Fruit fly (Drosophila melanogaster): ENCODE measurements around the gene CG2246.

The CG2246 gene

dm6 chr3R:30601440-30602256 lies at the start of gene CG2246, which contains the start of gene CG31021:
TSS of gene CG2246 (minus strand) at chr3R:30601489.
TSS of gene CG31021 (plus strand) at chr3R:30602206.
- no peak for TF ChIP-seq CG8478 (optimal IDR thresholded peaks at IDR 0.05)
- peak; percentile 66 to 72 for TF ChIP-seq CTCF (optimal IDR thresholded peaks at IDR 0.05)

DNA sequence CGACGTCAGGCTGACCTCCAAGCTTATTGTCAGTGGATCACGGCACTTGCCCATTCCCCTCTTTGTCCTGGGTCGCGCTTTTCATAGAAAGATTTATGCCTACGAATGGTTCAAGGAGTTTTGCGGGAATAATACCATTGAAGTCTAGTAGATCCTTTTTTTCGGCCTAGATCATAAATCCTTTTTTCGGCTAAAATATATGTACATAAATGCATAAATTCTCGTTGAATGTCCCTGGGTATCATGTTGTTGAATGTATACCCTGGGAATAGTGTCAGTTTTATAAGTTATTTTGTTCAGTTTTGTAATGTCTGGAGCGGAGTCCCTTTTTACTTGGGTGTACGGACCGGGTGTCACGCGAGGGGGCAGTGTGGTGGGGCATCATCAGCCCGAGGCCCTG lies 48.4 kb upstream of the CG2246 start, which contains the start of gene CG34433:
TSS of gene CG34433 (plus strand) at position 301 of the 400 bp plus-strand sequence.
- TF ChIP-seq CTCF (optimal IDR thresholded peaks at IDR 0.05) (no peak), CG8478 (optimal IDR thresholded peaks at IDR 0.05) (no peak)

dm6 chr3R:30648851-30649250 lies 47.6 kb upstream of the CG2246 start, which contains the start of gene CG34432:
TSS of gene CG34432 (plus strand) at chr3R:30649151.
- TF ChIP-seq CG8478 (optimal IDR thresholded peaks at IDR 0.05) (no peak), CTCF (optimal IDR thresholded peaks at IDR 0.05) (no peak)

DNA sequence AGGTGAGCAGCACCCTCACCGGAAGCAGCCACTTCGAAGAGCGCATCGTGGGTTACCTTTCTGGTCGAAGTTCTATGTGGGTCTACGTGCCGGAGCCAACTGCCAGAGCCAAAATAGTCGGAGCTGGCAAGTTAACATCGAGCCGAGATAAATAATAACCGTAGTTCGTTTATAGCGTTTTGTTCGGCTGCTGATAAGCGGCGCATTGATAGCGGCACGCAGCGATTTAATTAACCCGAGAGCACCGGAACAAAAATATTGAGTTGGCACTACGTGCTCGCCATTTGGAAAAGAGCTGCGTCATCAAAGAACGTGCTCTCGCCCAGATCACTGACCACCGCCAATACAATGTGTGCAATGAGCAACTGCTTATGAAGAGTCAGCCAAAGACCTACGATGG lies 47.2 kb upstream of the CG2246 start, which contains the start of gene PH4alphaPV:
TSS of gene PH4alphaPV (minus strand) at position 101 of the 400 bp plus-strand sequence.
- no peak for TF ChIP-seq CG8478 (optimal IDR thresholded peaks at IDR 0.05)
- TF ChIP-seq CTCF (optimal IDR thresholded peaks at IDR 0.05): no peak

DNA sequence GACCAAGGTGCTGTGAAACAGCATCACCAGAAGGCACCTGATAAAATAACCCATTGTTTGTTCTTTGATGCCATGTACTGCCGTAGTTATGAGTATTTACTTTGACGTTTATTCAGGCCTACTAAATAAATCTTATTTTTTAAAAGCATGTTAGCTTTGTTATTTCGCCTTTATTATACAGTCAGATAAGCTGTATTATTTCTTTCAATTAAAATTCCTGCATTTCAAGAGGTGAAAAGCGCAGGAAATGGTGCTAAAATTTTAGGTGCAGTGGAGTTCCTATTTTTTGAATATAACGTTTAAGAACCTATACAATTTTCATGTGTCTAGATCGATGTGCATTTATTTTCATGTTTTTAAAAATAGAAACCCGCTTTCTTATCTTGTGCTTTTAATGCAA lies 44.5 kb upstream of the CG2246 start, which contains the start of gene CG31013:
TSS of gene CG31013 (minus strand) at position 101 of the 400 bp plus-strand sequence.
- TF ChIP-seq CG8478 (optimal IDR thresholded peaks at IDR 0.05) (no peak), CTCF (optimal IDR thresholded peaks at IDR 0.05) (no peak)

dm6 chr3R:30643240-30643639 lies 42.0 kb upstream of the CG2246 start:
- TF ChIP-seq CG8478 (optimal IDR thresholded peaks at IDR 0.05): no peak
- TF ChIP-seq CTCF (optimal IDR thresholded peaks at IDR 0.05): no peak

DNA sequence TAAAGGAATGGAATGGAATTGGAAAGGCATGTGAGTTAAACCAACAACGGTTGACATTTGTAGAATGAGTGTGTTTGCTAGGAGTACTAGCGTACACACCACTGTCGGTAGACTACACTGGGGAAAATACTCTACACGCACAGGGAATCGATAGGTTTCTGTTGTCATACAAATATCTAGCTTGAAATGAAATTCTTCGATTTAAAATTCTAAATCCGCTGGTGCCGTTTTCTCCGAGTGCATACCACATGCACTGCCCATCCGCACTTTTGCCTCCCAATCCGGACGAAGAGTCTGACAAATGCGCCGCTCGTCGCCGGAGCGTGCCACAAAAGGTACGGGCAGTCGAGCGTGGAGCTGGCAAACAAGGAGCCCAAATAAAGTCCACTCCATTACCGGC lies 27.6 kb upstream of the CG2246 start, which contains the start of gene CG2267:
TSS of gene CG2267 (minus strand) at position 101 of the 400 bp plus-strand sequence.
- TF ChIP-seq CTCF (optimal IDR thresholded peaks at IDR 0.05): no peak

- no peak for TF ChIP-seq CTCF (optimal IDR thresholded peaks at IDR 0.05)
- no peak for TF ChIP-seq CG8478 (optimal IDR thresholded peaks at IDR 0.05)
Measured at dm6 chr3R:30621806-30622205, 20.5 kb upstream of the CG2246 start, which contains the start of gene CG44954. TSS of gene CG44954 (minus strand) at chr3R:30621906.

DNA sequence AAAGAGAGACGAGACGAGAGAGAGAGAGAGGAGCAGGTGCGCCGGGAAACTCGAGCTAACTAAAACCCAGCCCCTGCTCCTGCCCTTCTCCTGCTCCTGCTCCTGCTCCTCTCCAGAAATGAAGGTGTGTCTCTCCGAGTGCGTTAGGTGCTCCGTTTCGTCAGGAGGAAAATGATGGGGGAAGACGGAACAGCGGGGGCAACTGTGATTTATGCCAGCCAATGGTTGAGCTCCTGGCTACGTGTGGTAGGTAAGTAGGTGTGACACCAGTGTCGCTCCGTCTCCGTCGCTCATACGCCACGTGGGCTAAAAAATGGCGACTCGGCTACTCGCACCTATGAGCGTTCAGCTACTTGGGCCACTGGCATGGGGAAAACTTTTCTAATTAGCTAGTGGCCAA lies 16.2 kb upstream of the CG2246 start:
- no peak for TF ChIP-seq CG8478 (optimal IDR thresholded peaks at IDR 0.05)
- no peak for TF ChIP-seq CTCF (optimal IDR thresholded peaks at IDR 0.05)

DNA sequence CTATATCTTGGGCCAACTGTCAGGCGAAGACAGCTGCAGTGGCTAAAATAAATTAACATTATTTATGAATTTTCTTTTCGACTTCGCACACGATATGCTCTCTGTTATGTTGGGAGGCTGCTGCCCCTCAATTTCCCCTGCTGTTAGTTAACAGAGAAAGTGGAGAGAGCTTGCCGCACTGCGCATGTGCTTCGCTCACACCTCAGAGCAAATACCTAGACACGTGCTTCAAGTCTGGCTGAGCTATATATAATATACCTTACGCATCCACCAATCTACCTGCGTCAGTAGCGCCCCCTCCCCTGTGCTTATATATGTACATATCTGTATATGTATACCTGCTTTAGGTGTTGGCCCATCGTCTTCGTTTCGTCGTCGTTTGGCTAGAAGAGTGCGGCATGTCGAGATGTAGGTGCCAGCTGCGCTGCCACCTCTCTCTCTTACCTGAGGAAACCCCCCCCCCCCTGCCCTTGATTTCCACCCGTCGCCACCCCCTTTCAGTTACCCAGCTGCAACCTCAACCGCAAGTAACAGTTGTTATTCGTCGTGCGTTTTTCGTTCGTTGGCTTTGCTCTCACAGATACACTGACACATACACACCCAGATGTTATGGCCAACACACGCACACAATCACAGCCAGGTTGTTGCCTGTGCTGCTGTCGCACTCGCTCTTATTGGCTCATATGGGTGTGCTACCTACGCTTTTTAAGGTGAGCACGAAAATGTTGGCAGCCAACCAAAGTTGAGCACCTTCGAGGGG lies 15.0 kb upstream of the CG2246 start:
- TF ChIP-seq CG8478 (optimal IDR thresholded peaks at IDR 0.05): no peak
- TF ChIP-seq CTCF (optimal IDR thresholded peaks at IDR 0.05): no peak

- TF ChIP-seq CTCF (optimal IDR thresholded peaks at IDR 0.05) (no peak), CG8478 (optimal IDR thresholded peaks at IDR 0.05) (no peak)
Measured at dm6 chr3R:30605889-30606288, 4.6 kb upstream of the CG2246 start, which contains the start of gene CG31016. TSS of gene CG31016 (plus strand) at chr3R:30606189.

- TF ChIP-seq CTCF (optimal IDR thresholded peaks at IDR 0.05) (no peak), CG8478 (optimal IDR thresholded peaks at IDR 0.05) (no peak)
Measured at dm6 chr3R:30603881-30604280, 2.6 kb upstream of the CG2246 start, which contains the start of gene PH4alphaNE3. TSS of gene PH4alphaNE3 (plus strand) at chr3R:30604181.

dm6 chr3R:30600154-30601009 lies 907 bp downstream of the CG2246 start:
- TF ChIP-seq CTCF (optimal IDR thresholded peaks at IDR 0.05): no peak
- TF ChIP-seq CG8478 (optimal IDR thresholded peaks at IDR 0.05): no peak

DNA sequence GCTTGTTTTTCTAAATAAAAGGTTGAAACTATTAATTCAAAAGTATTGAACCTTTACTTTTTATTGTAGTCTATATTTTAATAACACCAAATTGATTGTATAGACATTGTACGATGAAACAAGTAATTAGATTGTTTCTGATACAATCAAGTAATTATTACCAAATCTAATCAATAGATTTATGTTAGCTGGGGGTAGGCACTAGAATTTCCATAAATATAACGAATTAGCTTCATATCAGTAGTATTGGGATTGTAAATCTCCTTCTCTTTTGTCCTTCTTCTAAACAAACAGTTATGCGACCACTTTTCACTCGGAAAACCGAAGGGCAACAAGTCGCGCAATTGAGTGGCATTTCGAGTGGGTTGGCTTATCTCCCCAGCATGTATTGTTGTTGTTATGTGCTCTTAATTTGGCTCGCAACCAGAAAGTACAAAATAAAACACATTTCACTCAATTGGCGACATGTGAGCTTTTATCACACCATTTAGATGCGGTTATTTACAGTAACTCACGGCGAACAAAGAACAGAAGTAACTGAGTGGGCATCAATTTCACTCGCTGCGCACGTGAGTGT lies 1.8 kb downstream of the CG2246 start:
- no peak for TF ChIP-seq CG8478 (optimal IDR thresholded peaks at IDR 0.05)
- TF ChIP-seq CTCF (optimal IDR thresholded peaks at IDR 0.05): no peak
